Fruit fly (Drosophila melanogaster): ENCODE results near the gene TfIIFalpha.
A peak's percentile ranks its signal among the peaks of the same experiment; 100 is the strongest.

The TfIIFalpha gene

dm6 chr3R:6399289-6399688 is 19.0 kb downstream of the TfIIFalpha start (continued):
- TF ChIP-seq CG2678 (tag; optimal IDR thresholded peaks at IDR 0.05) = peak; percentile 14
- TF ChIP-seq CG14710 (tag; optimal IDR thresholded peaks at IDR 0.05) = no peak
- TF ChIP-seq gfzf (GFP tag; optimal IDR thresholded peaks at IDR 0.05) = no peak
- TF ChIP-seq cad (GFP tag; optimal IDR thresholded peaks at IDR 0.05) = peak; percentile 80
- TF ChIP-seq so (GFP tag; IDR thresholded peaks at IDR 0.05) = no peak
- TF ChIP-seq CG32532 (GFP tag; IDR thresholded peaks at IDR 0.05) = no peak
- TF ChIP-seq mam (GFP tag; optimal IDR thresholded peaks at IDR 0.05) = no peak

dm6 chr3R:6399752-6400151 is 19.5 kb downstream of the TfIIFalpha start:
- TF ChIP-seq Hr78 (GFP tag; optimal IDR thresholded peaks at IDR 0.05) (peak in 1 of 2 experiments; percentile 60), HLH4C (GFP tag; IDR thresholded peaks at IDR 0.05; ENCODE audit: partially characterized antibody) (no peak), Pdp1 (GFP tag; optimal IDR thresholded peaks at IDR 0.05) (peak in 1 of 2 experiments; percentile 38), CG2199 (GFP tag; IDR thresholded peaks at IDR 0.05) (0 out of 3 replicates have a peak, but pooled peaks have one; percentile 1), CG1024 (GFP tag; IDR thresholded peaks at IDR 0.05) (no peak), ftz-f1 (GFP tag; optimal IDR thresholded peaks at IDR 0.05) (peak; percentile 13), CG17186 (GFP tag; optimal IDR thresholded peaks at IDR 0.05) (no peak), sisA (GFP tag; IDR thresholded peaks at IDR 0.05) (no peak), CG8765 (GFP tag; IDR thresholded peaks at IDR 0.05) (no peak), CG42726 (GFP tag; IDR thresholded peaks at IDR 0.05; ENCODE audit: partially characterized antibody) (no peak), Sox100B (GFP tag; optimal IDR thresholded peaks at IDR 0.05) (no peak), twi (tag; optimal IDR thresholded peaks at IDR 0.05) (peak; percentile 73), sr (GFP tag; IDR thresholded peaks at IDR 0.05) (peak; percentile 96)

- peak; percentile 41 for TF ChIP-seq CG8924 (tag; optimal IDR thresholded peaks at IDR 0.05)
- no peak for TF ChIP-seq fu2 (GFP tag; optimal IDR thresholded peaks at IDR 0.05)
- no peak for TF ChIP-seq Xrp1 (GFP tag; IDR thresholded peaks at IDR 0.05)
- TF ChIP-seq Scr (GFP tag; IDR thresholded peaks at IDR 0.05; ENCODE audit: partially characterized antibody) = no peak
- TF ChIP-seq sob (GFP tag; IDR thresholded peaks at IDR 0.05) = peak; percentile 31; the same call in 1 of the 2 replicates
- TF ChIP-seq Dfd (GFP tag; optimal IDR thresholded peaks at IDR 0.05) = no peak
- no peak for TF ChIP-seq CG16779 (GFP tag; IDR thresholded peaks at IDR 0.05)
- TF ChIP-seq CG14050 (GFP tag; IDR thresholded peaks at IDR 0.05) = no peak
- TF ChIP-seq schlank (tag; optimal IDR thresholded peaks at IDR 0.05) = no peak
- peak; percentile 5 for TF ChIP-seq CrebB (tag; optimal IDR thresholded peaks at IDR 0.05)
- TF ChIP-seq CG17359 (tag; optimal IDR thresholded peaks at IDR 0.05) = peak; percentile 56
- no peak for TF ChIP-seq eyg (GFP tag; optimal IDR thresholded peaks at IDR 0.05)
- no peak for TF ChIP-seq crc (GFP tag; optimal IDR thresholded peaks at IDR 0.05)
- no peak for TF ChIP-seq CG30431 (GFP tag; optimal IDR thresholded peaks at IDR 0.05)
- TF ChIP-seq CG7987 (GFP tag; optimal IDR thresholded peaks at IDR 0.05) = peak; percentile 80
- no peak for TF ChIP-seq yki (optimal IDR thresholded peaks at IDR 0.05)
- TF ChIP-seq Dip2 (GFP tag; IDR thresholded peaks at IDR 0.05) = no peak
- peak; percentile 11; the same call in 1 of the 3 replicates for TF ChIP-seq ci (GFP tag; IDR thresholded peaks at IDR 0.05)
- no peak for TF ChIP-seq Sin3A (optimal IDR thresholded peaks at IDR 0.05)
- no peak for TF ChIP-seq Bgb (GFP tag; IDR thresholded peaks at IDR 0.05; ENCODE audit: partially characterized antibody)
- TF ChIP-seq BtbVII (GFP tag; optimal IDR thresholded peaks at IDR 0.05) = no peak
- no peak for TF ChIP-seq CG16815 (GFP tag; optimal IDR thresholded peaks at IDR 0.05)
- no peak for TF ChIP-seq kay (GFP tag; optimal IDR thresholded peaks at IDR 0.05)
- no peak for TF ChIP-seq CG4854 (GFP tag; optimal IDR thresholded peaks at IDR 0.05)
- peak; percentile 22 for TF ChIP-seq CG2875 (GFP tag; optimal IDR thresholded peaks at IDR 0.05)
- TF ChIP-seq MESR4 (GFP tag; optimal IDR thresholded peaks at IDR 0.05) = no peak
- no peak for TF ChIP-seq CG7372 (GFP tag; IDR thresholded peaks at IDR 0.05)
- no peak for TF ChIP-seq CG17612 (GFP tag; IDR thresholded peaks at IDR 0.05)
- no peak for TF ChIP-seq CG13624 (GFP tag; optimal IDR thresholded peaks at IDR 0.05)
Measured at dm6 chr3R:6400710-6401521, 20.6 kb downstream of the TfIIFalpha start.

Data from whole organism, embryonic.